Worm (Caenorhabditis elegans) whole organism, L1 larva: ENCODE results near the gene F59A1.18.

ENCODE experiments used
- aly-2 ChIP-seq: fragments of 150-350 bp; optimal IDR thresholded peaks from 2 replicates; lab custom pipeline; 2014; ENCODE audit warnings: missing biosample characterization, missing genetic modification characterization
- snu-23 ChIP-seq: sonication (generic microtip); optimal IDR thresholded peaks from 2 replicates; lab custom pipeline; 2016; ENCODE audit warnings: missing genetic modification characterization, missing compliant biosample characterization
- unc-130 ChIP-seq: fragments of 150-350 bp; optimal IDR thresholded peaks from 2 replicates; lab custom pipeline; 2017; ENCODE audit warnings: missing biosample characterization, missing genetic modification characterization, inconsistent platforms
- unc-98 ChIP-seq: fragments of 200-800 bp; sonication (Bioruptor generic); IDR thresholded peaks from 2 replicates; pipeline ENCODE4 v1.3.6; 2022; ENCODE audit warnings: missing genetic modification characterization, missing compliant biosample characterization
- zip-4 ChIP-seq: fragments of 200-800 bp; sonication (Bioruptor generic); optimal IDR thresholded peaks from 2 replicates; lab custom pipeline; 2018; ENCODE audit warnings: mild to moderate bottlenecking, missing genetic modification characterization, moderate library complexity, missing compliant biosample characterization

DNA sequence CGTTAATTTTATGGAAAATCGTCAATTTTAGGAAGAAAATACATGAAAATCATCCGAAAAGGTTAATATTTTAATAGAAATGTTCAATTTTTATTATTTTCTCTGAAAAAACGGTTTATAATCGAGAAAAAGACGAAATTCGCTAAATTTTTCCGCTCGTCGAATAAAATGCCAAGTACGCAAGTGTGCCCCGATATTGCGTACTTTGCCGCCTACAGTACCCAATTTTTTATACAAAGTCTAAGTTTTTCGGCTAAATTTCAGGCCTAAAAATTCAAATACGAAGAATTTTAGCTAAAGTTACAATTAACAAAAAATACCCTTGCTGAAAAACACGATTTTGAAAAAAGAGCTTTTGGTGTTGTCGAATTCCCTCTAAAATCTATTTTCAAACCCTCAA is 27.9 kb downstream of the F59A1.18 start:
- TF ChIP-seq unc-98 (GFP tag; lab: Robert Waterston, UW) (no peak), unc-130 (tag; lab: Kevin White, UChicago) (no peak), snu-23 (GFP tag; lab: Kevin White, UChicago) (no peak), aly-2 (tag; lab: Kevin White, UChicago) (no peak), zip-4 (GFP tag; lab: Kevin White, UChicago) (no peak)
